Worm (Caenorhabditis elegans) whole organism, L1 larva: ENCODE measurements around the gene osm-11.

Experiments
- fkh-10 ChIP-seq: sonication (generic microtip); optimal IDR thresholded peaks from 2 replicates; lab custom pipeline; 2017; ENCODE audit warnings: missing biosample characterization, missing genetic modification reagents, missing genetic modification characterization
- pag-3 ChIP-seq: sonication (generic microtip); optimal IDR thresholded peaks from 2 replicates; lab custom pipeline; 2017; ENCODE audit warnings: missing genetic modification characterization, mild to moderate bottlenecking, missing compliant biosample characterization, antibody characterized with exemption, borderline replicate concordance; ENCODE audit not compliant: insufficient read depth

DNA sequence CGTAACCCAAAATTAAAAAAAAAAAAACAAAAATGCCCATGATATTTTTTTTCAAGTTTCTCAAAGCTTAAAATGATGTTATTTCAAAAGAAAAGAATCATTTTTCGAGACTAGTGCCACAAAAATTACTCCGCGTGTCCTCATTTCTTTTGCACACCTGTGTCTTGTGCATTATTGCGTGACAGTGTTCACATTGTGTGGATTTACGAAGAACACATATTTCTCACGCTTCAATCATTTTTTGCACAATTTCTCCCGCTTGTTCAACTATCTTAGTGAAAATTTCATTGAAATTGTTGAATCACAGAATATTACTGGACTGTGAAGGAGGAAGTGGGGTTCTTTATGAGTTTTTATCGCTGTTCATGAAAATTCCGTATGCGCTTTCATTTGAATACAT lies 12.5 kb downstream of the osm-11 start:
- TF ChIP-seq pag-3 (tag; lab: Kevin White, UChicago) = no peak
- no peak for TF ChIP-seq fkh-10
